Worm (Caenorhabditis elegans) whole organism, midembryonic: ENCODE measurements around the gene twk-13.

ENCODE experiments used
- T22C8.4 ChIP-seq: fragments of 200-800 bp; sonication (Bioruptor generic); IDR thresholded peaks from 2 replicates; pipeline ENCODE4 v1.3.6; 2022; ENCODE audit warnings: missing genetic modification characterization, missing compliant biosample characterization
- cog-1 ChIP-seq: sonication (generic microtip); optimal IDR thresholded peaks from 2 replicates; lab custom pipeline; 2016; ENCODE audit warnings: missing genetic modification characterization, missing compliant biosample characterization
- flt-1 ChIP-seq: fragments of 200-800 bp; sonication (Bioruptor generic); IDR thresholded peaks from 2 replicates; pipeline ENCODE4 v1.3.6; 2022; ENCODE audit warnings: missing genetic modification characterization, missing compliant biosample characterization
- klf-2 ChIP-seq: fragments of 200-800 bp; sonication (Bioruptor generic); conservative IDR thresholded peaks from 2 replicates; pipeline ENCODE4 v1.3.6; 2022; ENCODE audit warnings: missing genetic modification reagents, missing genetic modification characterization, missing compliant biosample characterization
- med-1 ChIP-seq: sonication (generic microtip); optimal IDR thresholded peaks from 2 replicates; lab custom pipeline; 2017; ENCODE audit warnings: missing genetic modification characterization, mild to moderate bottlenecking, missing compliant biosample characterization, antibody characterized with exemption, missing genetic modification reagents; ENCODE audit not compliant: insufficient read depth
- ref-1 ChIP-seq: fragments of 200-800 bp; sonication (Bioruptor generic); conservative IDR thresholded peaks from 2 replicates; pipeline ENCODE4 v1.3.6; 2022; ENCODE audit warnings: missing genetic modification reagents, missing genetic modification characterization, missing compliant biosample characterization
- tab-1 ChIP-seq: fragments of 200-800 bp; sonication (Bioruptor generic); IDR thresholded peaks from 2 replicates; pipeline ENCODE4 v1.3.6; 2022; ENCODE audit warnings: missing genetic modification characterization, missing compliant biosample characterization
- ztf-23 ChIP-seq: fragments of 200-800 bp; sonication (Bioruptor generic); IDR thresholded peaks from 2 replicates; pipeline ENCODE4 v1.3.6; 2022; ENCODE audit warnings: missing genetic modification reagents, missing genetic modification characterization, missing compliant biosample characterization
- ztf-29 ChIP-seq: fragments of 200-800 bp; sonication (Bioruptor generic); IDR thresholded peaks from 2 replicates; pipeline ENCODE4 v1.3.6; 2022; ENCODE audit warnings: missing genetic modification reagents, missing genetic modification characterization, missing compliant biosample characterization

The twk-13 gene

ce11 chrV:12343419-12343969 lies 5.7 kb upstream of the twk-13 start, which contains the start of gene tomm-20:
tomm-20 (minus strand) TSS chrV:12343469.
- TF ChIP-seq ztf-29 (GFP tag; lab: Robert Waterston, UW) (no peak), ref-1 (GFP tag; lab: Robert Waterston, UW) (no peak), med-1 (peak; percentile 54), flt-1 (GFP tag; lab: Robert Waterston, UW) (peak; percentile 87), ztf-23 (GFP tag; lab: Robert Waterston, UW) (peak; percentile 88), klf-2 (GFP tag; lab: Robert Waterston, UW) (peak; percentile 72), cog-1 (tag; lab: Kevin White, UChicago) (peak; percentile 83), T22C8.4 (GFP tag; lab: Robert Waterston, UW) (no peak), tab-1 (GFP tag; lab: Robert Waterston, UW) (no peak)

- TF ChIP-seq med-1 (no peak), ztf-29 (GFP tag; lab: Robert Waterston, UW) (no peak), ref-1 (GFP tag; lab: Robert Waterston, UW) (no peak), T22C8.4 (GFP tag; lab: Robert Waterston, UW) (no peak), cog-1 (tag; lab: Kevin White, UChicago) (no peak), flt-1 (GFP tag; lab: Robert Waterston, UW) (no peak), klf-2 (GFP tag; lab: Robert Waterston, UW) (no peak), ztf-23 (GFP tag; lab: Robert Waterston, UW) (no peak), tab-1 (GFP tag; lab: Robert Waterston, UW) (no peak)
Measured at ce11 chrV:12334387-12334786, 3.4 kb downstream of the twk-13 start.

- TF ChIP-seq cog-1 (tag; lab: Kevin White, UChicago) (no peak), flt-1 (GFP tag; lab: Robert Waterston, UW) (peak; percentile 79), T22C8.4 (GFP tag; lab: Robert Waterston, UW) (no peak), klf-2 (GFP tag; lab: Robert Waterston, UW) (no peak), tab-1 (GFP tag; lab: Robert Waterston, UW) (peak; percentile 61; the same call in 1 of the 2 replicates), ztf-29 (GFP tag; lab: Robert Waterston, UW) (no peak), ztf-23 (GFP tag; lab: Robert Waterston, UW) (peak; percentile 71), med-1 (no peak), ref-1 (GFP tag; lab: Robert Waterston, UW) (peak; percentile 46; the same call in 1 of the 2 replicates)
Measured at ce11 chrV:12331820-12332219, 6.0 kb downstream of the twk-13 start.

ce11 chrV:12329173-12329572 lies 8.6 kb downstream of the twk-13 start:
- no peak for TF ChIP-seq med-1
- TF ChIP-seq ztf-29 (GFP tag; lab: Robert Waterston, UW) = no peak
- TF ChIP-seq klf-2 (GFP tag; lab: Robert Waterston, UW) = no peak
- TF ChIP-seq ref-1 (GFP tag; lab: Robert Waterston, UW) = no peak
- TF ChIP-seq tab-1 (GFP tag; lab: Robert Waterston, UW) = no peak
- no peak for TF ChIP-seq cog-1 (tag; lab: Kevin White, UChicago)
- TF ChIP-seq T22C8.4 (GFP tag; lab: Robert Waterston, UW) = no peak
- no peak for TF ChIP-seq flt-1 (GFP tag; lab: Robert Waterston, UW)
- TF ChIP-seq ztf-23 (GFP tag; lab: Robert Waterston, UW) = no peak

ce11 chrV:12326638-12327037 lies 11.2 kb downstream of the twk-13 start:
- TF ChIP-seq flt-1 (GFP tag; lab: Robert Waterston, UW) = no peak
- no peak for TF ChIP-seq ztf-29 (GFP tag; lab: Robert Waterston, UW)
- no peak for TF ChIP-seq cog-1 (tag; lab: Kevin White, UChicago)
- no peak for TF ChIP-seq T22C8.4 (GFP tag; lab: Robert Waterston, UW)
- no peak for TF ChIP-seq tab-1 (GFP tag; lab: Robert Waterston, UW)
- no peak for TF ChIP-seq ztf-23 (GFP tag; lab: Robert Waterston, UW)
- TF ChIP-seq med-1 = no peak
- TF ChIP-seq klf-2 (GFP tag; lab: Robert Waterston, UW) = no peak
- TF ChIP-seq ref-1 (GFP tag; lab: Robert Waterston, UW) = no peak

ce11 chrV:12320274-12320839 lies 17.4 kb downstream of the twk-13 start:
- TF ChIP-seq ref-1 (GFP tag; lab: Robert Waterston, UW) (no peak), flt-1 (GFP tag; lab: Robert Waterston, UW) (no peak), med-1 (no peak), ztf-23 (GFP tag; lab: Robert Waterston, UW) (no peak), cog-1 (tag; lab: Kevin White, UChicago) (no peak)

- TF ChIP-seq ref-1 (GFP tag; lab: Robert Waterston, UW) (no peak), cog-1 (tag; lab: Kevin White, UChicago) (peak; percentile 9)
Measured at ce11 chrV:12317894-12318553, 19.8 kb downstream of the twk-13 start, which contains the start of the genes R04F11.5 and R04F11.2. R04F11.5 (minus strand) TSS chrV:12318019. R04F11.2 (plus strand) TSS chrV:12318381.

- TF ChIP-seq T22C8.4 (GFP tag; lab: Robert Waterston, UW) (no peak), flt-1 (GFP tag; lab: Robert Waterston, UW) (no peak), klf-2 (GFP tag; lab: Robert Waterston, UW) (no peak), tab-1 (GFP tag; lab: Robert Waterston, UW) (no peak), cog-1 (tag; lab: Kevin White, UChicago) (no peak)
Measured at ce11 chrV:12317080-12317479, 20.7 kb downstream of the twk-13 start, which contains the start of gene R04F11.3. R04F11.3 (minus strand) TSS chrV:12317180.

ce11 chrV:12316076-12316475 lies 21.7 kb downstream of the twk-13 start:
- TF ChIP-seq flt-1 (GFP tag; lab: Robert Waterston, UW) (no peak), med-1 (no peak), klf-2 (GFP tag; lab: Robert Waterston, UW) (no peak), ref-1 (GFP tag; lab: Robert Waterston, UW) (no peak), ztf-23 (GFP tag; lab: Robert Waterston, UW) (no peak), cog-1 (tag; lab: Kevin White, UChicago) (no peak), ztf-29 (GFP tag; lab: Robert Waterston, UW) (no peak), tab-1 (GFP tag; lab: Robert Waterston, UW) (no peak), T22C8.4 (GFP tag; lab: Robert Waterston, UW) (no peak)
